Worm (Caenorhabditis elegans): Measurements from ENCODE around the gene rha-2.

- TF ChIP-seq nhr-237 (tag; optimal IDR thresholded peaks at IDR 0.05) = no peak
- no peak for TF ChIP-seq ztf-11 (tag; optimal IDR thresholded peaks at IDR 0.05)
- TF ChIP-seq nhr-11 (tag; optimal IDR thresholded peaks at IDR 0.05) = no peak
- TF ChIP-seq nhr-28 (tag; optimal IDR thresholded peaks at IDR 0.05) = no peak
- TF ChIP-seq nhr-25 (tag; optimal IDR thresholded peaks at IDR 0.05) = no peak
- no peak for TF ChIP-seq aly-2 (tag; optimal IDR thresholded peaks at IDR 0.05)
- no peak for TF ChIP-seq mdl-1 (tag; optimal IDR thresholded peaks at IDR 0.05)
- no peak for TF ChIP-seq nhr-76 (tag; optimal IDR thresholded peaks at IDR 0.05)
- no peak for TF ChIP-seq elt-3 (tag; optimal IDR thresholded peaks at IDR 0.05)
- TF ChIP-seq ama-1 (optimal IDR thresholded peaks at IDR 0.05) = no peak
Measured at ce11 chrIII:8614490-8614889, at the start of gene rha-2.

Measured in whole organism, L3 larva.